Fruit fly (Drosophila melanogaster) whole organism, prepupa: ENCODE measurements around the gene CG10845.
A peak's percentile ranks its signal among the peaks of the same experiment; 100 is the strongest.

ENCODE experiments used
- Blimp-1 ChIP-seq: fragments of 200-800 bp; sonication (Bioruptor generic); optimal IDR thresholded peaks from 3 replicates; lab custom pipeline; 2017; ENCODE audit warnings: missing biosample characterization, missing genetic modification characterization, mild to moderate bottlenecking, moderate library complexity, missing genetic modification reagents
- CG10631 ChIP-seq: fragments of 200-800 bp; sonication (Bioruptor generic); optimal IDR thresholded peaks from 2 replicates; lab custom pipeline; 2016; ENCODE audit warnings: missing biosample characterization, missing genetic modification characterization
- CG10669 ChIP-seq: fragments of 200-800 bp; sonication (Bioruptor generic); optimal IDR thresholded peaks from 3 replicates; lab custom pipeline; 2018; ENCODE audit warnings: missing biosample characterization, mild to moderate bottlenecking, missing genetic modification characterization, moderate library complexity
- CG11762 ChIP-seq: fragments of 200-800 bp; sonication (Bioruptor generic); optimal IDR thresholded peaks from 3 replicates; lab custom pipeline; 2016; ENCODE audit warnings: missing biosample characterization, missing genetic modification characterization; ENCODE audit not compliant: insufficient read depth
- CG11902 ChIP-seq: fragments of 200-800 bp; sonication (Bioruptor generic); optimal IDR thresholded peaks from 3 replicates; lab custom pipeline; 2016; ENCODE audit warnings: missing biosample characterization, missing genetic modification characterization
- CG15336 ChIP-seq: fragments of 200-800 bp; sonication (Bioruptor generic); IDR thresholded peaks from 2 replicates; pipeline ENCODE4 v1.3.6; 2022; ENCODE audit warnings: missing biosample characterization, missing genetic modification characterization
- CG1621 ChIP-seq: fragments of 200-800 bp; sonication (Bioruptor generic); optimal IDR thresholded peaks from 3 replicates; lab custom pipeline; 2018; ENCODE audit warnings: missing biosample characterization, mild to moderate bottlenecking, missing genetic modification characterization
- CG16779 ChIP-seq: fragments of 200-800 bp; sonication (Bioruptor generic); optimal IDR thresholded peaks from 3 replicates; lab custom pipeline; 2017; ENCODE audit warnings: missing biosample characterization, mild to moderate bottlenecking, missing genetic modification characterization
- CG31627 ChIP-seq: fragments of 200-800 bp; sonication (Bioruptor generic); optimal IDR thresholded peaks from 3 replicates; lab custom pipeline; 2016; ENCODE audit warnings: missing biosample characterization, missing genetic modification characterization
- CG32006 ChIP-seq: fragments of 200-800 bp; sonication (Bioruptor generic); optimal IDR thresholded peaks from 3 replicates; lab custom pipeline; 2017; ENCODE audit warnings: missing biosample characterization, mild to moderate bottlenecking, missing genetic modification characterization
- CG34406 ChIP-seq: fragments of 200-800 bp; sonication (Bioruptor generic); optimal IDR thresholded peaks from 3 replicates; lab custom pipeline; 2016; ENCODE audit warnings: missing biosample characterization, missing genetic modification characterization
- CG6163 ChIP-seq: fragments of 200-800 bp; sonication (Bioruptor generic); IDR thresholded peaks from 3 replicates; pipeline ENCODE4 v1.3.6; 2022; ENCODE audit warnings: missing biosample characterization, missing genetic modification characterization
- CG6792 ChIP-seq: fragments of 200-800 bp; sonication (Bioruptor generic); optimal IDR thresholded peaks from 3 replicates; lab custom pipeline; 2016; ENCODE audit warnings: missing biosample characterization, missing genetic modification characterization
- CG6808 ChIP-seq: fragments of 200-800 bp; sonication (Bioruptor generic); optimal IDR thresholded peaks from 3 replicates; lab custom pipeline; 2017; ENCODE audit warnings: missing biosample characterization, missing genetic modification characterization, mild to moderate bottlenecking, moderate library complexity, missing genetic modification reagents
- CG7368 ChIP-seq: fragments of 200-800 bp; sonication (Bioruptor generic); optimal IDR thresholded peaks from 3 replicates; lab custom pipeline; 2016; ENCODE audit warnings: missing biosample characterization, missing genetic modification characterization
- CG8319 ChIP-seq: fragments of 200-800 bp; sonication (Bioruptor generic); optimal IDR thresholded peaks from 3 replicates; lab custom pipeline; 2016; ENCODE audit warnings: missing biosample characterization, missing genetic modification characterization
- CG9139 ChIP-seq: fragments of 200-800 bp; sonication (Bioruptor generic); optimal IDR thresholded peaks from 3 replicates; lab custom pipeline; 2017; ENCODE audit warnings: missing biosample characterization, mild to moderate bottlenecking, missing genetic modification characterization
- Eip78C ChIP-seq: fragments of 200-800 bp; sonication (Bioruptor generic); peaks from one replicate; lab custom pipeline; 2016; ENCODE audit warnings: missing biosample characterization, missing genetic modification characterization
- Eip93F ChIP-seq: fragments of 200-800 bp; sonication (Bioruptor generic); optimal IDR thresholded peaks from 2 replicates; lab custom pipeline; 2016; ENCODE audit warnings: missing biosample characterization, mild to moderate bottlenecking, missing genetic modification characterization
- Ets21C ChIP-seq: fragments of 200-800 bp; sonication (Bioruptor generic); optimal IDR thresholded peaks from 3 replicates; lab custom pipeline; 2016; ENCODE audit warnings: missing biosample characterization, missing genetic modification characterization
- Ets96B ChIP-seq: fragments of 200-800 bp; optimal IDR thresholded peaks from 2 replicates; lab custom pipeline; 2019; ENCODE audit warnings: missing biosample characterization, mild to moderate bottlenecking, missing genetic modification characterization, moderate library complexity
- Gug ChIP-seq: fragments of 200-800 bp; sonication (Bioruptor generic); IDR thresholded peaks from 2 replicates; pipeline ENCODE4 v1.3.6; 2022; ENCODE audit warnings: missing biosample characterization, missing genetic modification characterization
- Hr39 ChIP-seq: fragments of 200-800 bp; sonication (Bioruptor generic); optimal IDR thresholded peaks from 2 replicates; lab custom pipeline; 2016; ENCODE audit warnings: missing biosample characterization, missing genetic modification characterization
- Lpt ChIP-seq: fragments of 200-800 bp; sonication (Bioruptor generic); optimal IDR thresholded peaks from 3 replicates; lab custom pipeline; 2016; ENCODE audit warnings: missing biosample characterization, missing genetic modification characterization
- Met ChIP-seq: fragments of 200-800 bp; sonication (Bioruptor generic); optimal IDR thresholded peaks from 3 replicates; lab custom pipeline; 2016; ENCODE audit warnings: missing biosample characterization, missing genetic modification characterization
- OdsH ChIP-seq: fragments of 200-800 bp; sonication (Bioruptor generic); optimal IDR thresholded peaks from 3 replicates; lab custom pipeline; 2016; ENCODE audit warnings: missing biosample characterization, missing genetic modification characterization
- Smox ChIP-seq: fragments of 200-800 bp; sonication (Bioruptor generic); optimal IDR thresholded peaks from 3 replicates; lab custom pipeline; 2016; ENCODE audit warnings: missing biosample characterization, missing genetic modification characterization
- Sox102F ChIP-seq: fragments of 200-800 bp; sonication (Bioruptor generic); optimal IDR thresholded peaks from 2 replicates; lab custom pipeline; 2016; ENCODE audit warnings: missing biosample characterization, mild to moderate bottlenecking, missing genetic modification characterization
- Sox14 ChIP-seq: fragments of 200-800 bp; sonication (Bioruptor generic); optimal IDR thresholded peaks from 3 replicates; lab custom pipeline; 2016; ENCODE audit warnings: missing biosample characterization, missing genetic modification characterization
- acj6 ChIP-seq: fragments of 200-800 bp; sonication (Bioruptor generic); optimal IDR thresholded peaks from 3 replicates; lab custom pipeline; 2016; ENCODE audit warnings: missing biosample characterization, missing genetic modification characterization
- cyc ChIP-seq: fragments of 200-800 bp; sonication (Bioruptor generic); optimal IDR thresholded peaks from 3 replicates; lab custom pipeline; 2016; ENCODE audit warnings: missing biosample characterization, missing genetic modification characterization
- dac ChIP-seq: fragments of 200-800 bp; sonication (Bioruptor generic); optimal IDR thresholded peaks from 2 replicates; lab custom pipeline; 2017; ENCODE audit warnings: missing biosample characterization, mild to moderate bottlenecking, missing genetic modification characterization
- dsx ChIP-seq: fragments of 200-800 bp; optimal IDR thresholded peaks from 3 replicates; lab custom pipeline; 2019; ENCODE audit warnings: missing biosample characterization, mild to moderate bottlenecking, missing genetic modification characterization, moderate library complexity; ENCODE audit not compliant: poor library complexity, severe bottlenecking
- eg ChIP-seq: fragments of 200-800 bp; sonication (Bioruptor generic); IDR thresholded peaks from 3 replicates; pipeline ENCODE4 v1.3.6; 2022; ENCODE audit warnings: missing biosample characterization, missing genetic modification characterization
- esn ChIP-seq: fragments of 200-800 bp; sonication (Bioruptor generic); optimal IDR thresholded peaks from 2 replicates; lab custom pipeline; 2016; ENCODE audit warnings: missing biosample characterization, mild to moderate bottlenecking, missing genetic modification characterization, moderate library complexity
- fd59A ChIP-seq: fragments of 200-800 bp; sonication (Bioruptor generic); optimal IDR thresholded peaks from 2 replicates; lab custom pipeline; 2017; ENCODE audit warnings: missing biosample characterization, mild to moderate bottlenecking, missing genetic modification characterization, missing genetic modification reagents
- fd85E ChIP-seq: fragments of 200-800 bp; sonication (Bioruptor generic); optimal IDR thresholded peaks from 3 replicates; lab custom pipeline; 2016; ENCODE audit warnings: missing biosample characterization, missing genetic modification characterization
- fkh ChIP-seq: fragments of 200-800 bp; sonication (Bioruptor generic); optimal IDR thresholded peaks from 3 replicates; lab custom pipeline; 2017; ENCODE audit warnings: missing biosample characterization, mild to moderate bottlenecking, missing genetic modification characterization, moderate library complexity
- lz ChIP-seq: fragments of 200-800 bp; sonication (Bioruptor generic); optimal IDR thresholded peaks from 3 replicates; lab custom pipeline; 2016; ENCODE audit warnings: missing biosample characterization, missing genetic modification characterization
- pdm3 ChIP-seq: fragments of 200-800 bp; sonication (Bioruptor generic); optimal IDR thresholded peaks from 3 replicates; lab custom pipeline; 2016; ENCODE audit warnings: missing biosample characterization, missing genetic modification characterization
- svp ChIP-seq: fragments of 200-800 bp; sonication (Bioruptor generic); peaks from one replicate; lab custom pipeline; 2016; ENCODE audit warnings: missing biosample characterization, missing genetic modification characterization
- topi ChIP-seq: fragments of 200-800 bp; sonication (Bioruptor generic); optimal IDR thresholded peaks from 3 replicates; lab custom pipeline; 2016; ENCODE audit warnings: missing biosample characterization, missing genetic modification characterization
- vri ChIP-seq: fragments of 200-800 bp; sonication (Bioruptor generic); optimal IDR thresholded peaks from 3 replicates; lab custom pipeline; 2016; ENCODE audit warnings: missing biosample characterization, mild to moderate bottlenecking, missing genetic modification characterization

The CG10845 gene

DNA sequence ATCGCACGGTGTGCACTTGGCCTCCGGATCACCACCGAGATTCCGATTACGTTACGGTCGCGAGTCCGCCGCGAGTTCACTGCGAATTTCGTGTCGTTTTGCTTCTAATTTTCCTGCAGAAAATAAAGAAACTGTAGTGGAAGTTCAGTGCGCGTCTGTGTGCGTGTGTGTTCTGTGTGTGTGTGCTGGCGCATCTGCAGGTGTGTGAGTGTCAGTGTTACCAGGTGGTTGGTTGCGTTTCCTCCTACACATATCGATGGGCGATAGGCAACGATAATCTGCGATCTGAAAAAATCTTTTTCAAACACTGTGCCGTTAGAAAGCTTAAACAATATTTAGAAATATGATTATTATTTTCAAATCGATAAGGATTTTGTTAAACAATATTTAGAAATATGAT is 37.1 kb downstream of the CG10845 start, which contains the start of gene Osbp (continued):
- no peak for TF ChIP-seq CG10669
- TF ChIP-seq esn (GFP tag; lab: Kevin White, UChicago): peak; percentile 4
- no peak for TF ChIP-seq Gug (GFP tag; lab: Robert Waterston, UW)
- no peak for TF ChIP-seq CG15336 (GFP tag; lab: Robert Waterston, UW)
- 0 out of 3 replicates have a peak, but pooled peaks have one; percentile 19 for TF ChIP-seq CG6163 (GFP tag; lab: Robert Waterston, UW)
- TF ChIP-seq Blimp-1: no peak
- TF ChIP-seq Met (GFP tag; lab: Kevin White, UChicago): no peak
- TF ChIP-seq acj6 (GFP tag; lab: Kevin White, UChicago): no peak
- peak; percentile 43 for TF ChIP-seq Sox14 (GFP tag; lab: Kevin White, UChicago)
- TF ChIP-seq CG9139 (GFP tag; lab: Kevin White, UChicago): no peak
- no peak for TF ChIP-seq CG8319 (GFP tag; lab: Kevin White, UChicago)
- TF ChIP-seq CG16779 (tag; lab: Kevin White, UChicago): no peak
- TF ChIP-seq Ets96B (tag; lab: Kevin White, UChicago): no peak
- TF ChIP-seq CG31627 (GFP tag; lab: Kevin White, UChicago): no peak
- peak; percentile 21 for TF ChIP-seq CG1621
- TF ChIP-seq cyc (GFP tag; lab: Kevin White, UChicago): no peak
- no peak for TF ChIP-seq dac (GFP tag; lab: Kevin White, UChicago)
- TF ChIP-seq CG34406: no peak
- no peak for TF ChIP-seq dsx (GFP tag; lab: Kevin White, UChicago)
- no peak for TF ChIP-seq fd59A
- TF ChIP-seq Sox102F (GFP tag; lab: Kevin White, UChicago): no peak
- no peak for TF ChIP-seq CG11902
- TF ChIP-seq OdsH (GFP tag; lab: Kevin White, UChicago): no peak
- TF ChIP-seq pdm3 (GFP tag; lab: Kevin White, UChicago): no peak
- TF ChIP-seq fkh (GFP tag; lab: Kevin White, UChicago): no peak
- no peak for TF ChIP-seq topi
- peak; percentile 60 for TF ChIP-seq Eip78C (GFP tag; lab: Kevin White, UChicago)

DNA sequence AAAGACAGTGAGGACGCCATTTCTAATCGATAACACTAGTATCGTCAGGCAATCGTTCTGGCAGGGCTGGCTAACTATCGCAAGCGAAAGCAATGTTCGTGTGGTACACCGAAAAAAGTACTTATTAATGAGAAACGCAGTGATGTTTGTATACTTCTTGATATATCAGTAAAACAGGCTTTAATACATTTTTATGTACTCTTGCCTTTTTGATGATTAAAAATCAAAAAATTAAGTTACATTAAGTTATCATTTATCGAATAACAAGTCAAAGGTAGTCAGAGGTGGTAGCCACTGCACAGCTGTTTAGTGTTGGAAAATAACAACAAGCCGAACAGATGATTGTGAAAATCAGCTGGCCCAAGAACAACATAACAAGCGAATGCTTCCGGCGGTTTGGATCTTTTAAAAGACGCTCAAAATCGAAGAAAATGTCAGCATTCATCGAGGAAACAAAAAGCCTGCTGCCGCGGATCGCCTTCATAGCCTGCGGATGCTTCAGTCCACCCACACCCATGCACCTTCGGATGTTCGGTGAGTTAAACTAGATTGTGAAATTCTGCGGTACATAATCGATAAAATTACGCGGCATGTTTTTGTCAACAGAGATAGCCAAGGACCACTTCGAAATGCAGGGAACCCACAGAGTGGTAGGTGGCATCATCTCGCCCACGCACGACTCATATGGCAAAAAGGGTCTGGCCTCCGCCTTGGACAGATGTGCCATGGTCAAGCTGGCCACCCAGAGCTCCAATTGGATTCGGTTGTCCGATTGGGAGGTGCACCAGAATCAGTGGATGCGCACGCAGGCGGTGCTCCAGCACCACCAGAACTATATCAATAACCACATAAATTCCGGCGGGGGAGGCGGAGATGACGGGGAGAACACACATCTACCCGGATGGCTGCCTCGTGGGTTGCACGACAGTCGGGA is 44.3 kb downstream of the CG10845 start, which contains the start of the genes ssh and Nmnat:
TSS of gene ssh (minus strand) at position 37 of the 934 bp plus-strand sequence.
TSS of gene Nmnat (plus strand) at position 318 of the 934 bp plus-strand sequence.
- TF ChIP-seq Smox: no peak
- TF ChIP-seq CG31627 (GFP tag; lab: Kevin White, UChicago): peak; percentile 31
- no peak for TF ChIP-seq eg (GFP tag; lab: Robert Waterston, UW)
- TF ChIP-seq CG6792 (GFP tag; lab: Kevin White, UChicago): no peak
- TF ChIP-seq CG8319 (GFP tag; lab: Kevin White, UChicago): no peak
- TF ChIP-seq fd85E (GFP tag; lab: Kevin White, UChicago): no peak
- peak; percentile 88 for TF ChIP-seq svp (GFP tag; lab: Kevin White, UChicago)
- peak; percentile 66 for TF ChIP-seq esn (GFP tag; lab: Kevin White, UChicago)
- no peak for TF ChIP-seq Lpt
- TF ChIP-seq pdm3 (GFP tag; lab: Kevin White, UChicago): no peak
- no peak for TF ChIP-seq CG15336 (GFP tag; lab: Robert Waterston, UW)
- no peak for TF ChIP-seq CG10631 (GFP tag; lab: Kevin White, UChicago)
- TF ChIP-seq CG11902: no peak
- TF ChIP-seq Sox102F (GFP tag; lab: Kevin White, UChicago): no peak
- no peak for TF ChIP-seq fkh (GFP tag; lab: Kevin White, UChicago)
- peak; percentile 80 for TF ChIP-seq Eip78C (GFP tag; lab: Kevin White, UChicago)
- peak; percentile 54 for TF ChIP-seq lz (GFP tag; lab: Kevin White, UChicago)
- TF ChIP-seq CG7368 (GFP tag; lab: Kevin White, UChicago): no peak
- TF ChIP-seq CG32006 (GFP tag; lab: Kevin White, UChicago): no peak
- no peak for TF ChIP-seq Eip93F
- TF ChIP-seq CG6808 (GFP tag; lab: Kevin White, UChicago): no peak
- no peak for TF ChIP-seq Ets21C (GFP tag; lab: Kevin White, UChicago)
- TF ChIP-seq CG11762 (GFP tag; lab: Kevin White, UChicago): no peak
- peak; percentile 42 for TF ChIP-seq topi
- no peak for TF ChIP-seq vri (GFP tag; lab: Kevin White, UChicago)
- TF ChIP-seq Sox14 (GFP tag; lab: Kevin White, UChicago): peak; percentile 42
- TF ChIP-seq Hr39 (GFP tag; lab: Kevin White, UChicago): no peak
- no peak for TF ChIP-seq CG10669
- peak; percentile 22 for TF ChIP-seq Ets96B (tag; lab: Kevin White, UChicago)
